Worm (Caenorhabditis elegans): Measurements from ENCODE around the gene F46F5.16.

DNA sequence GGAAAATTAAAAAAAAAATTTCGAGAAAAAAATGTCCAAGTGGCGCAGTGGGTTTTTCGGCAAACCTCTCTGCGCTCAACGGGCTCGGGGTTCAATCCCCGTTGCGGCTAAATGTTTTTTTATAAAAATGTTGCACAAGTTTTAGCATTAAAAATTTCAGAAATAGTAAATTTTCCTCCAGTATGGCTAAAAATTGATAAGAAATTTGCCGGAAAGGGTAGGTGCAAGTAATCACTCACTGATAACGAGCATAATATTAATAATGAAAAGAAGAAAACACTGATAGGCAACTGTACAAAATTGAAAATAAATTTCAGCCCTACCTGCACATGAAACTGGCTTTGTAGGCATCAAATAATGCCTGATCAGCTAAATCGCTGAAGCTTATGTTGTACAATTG, 22.7 kb upstream of the F46F5.16 start:
- TF ChIP-seq irx-1 (tag; optimal IDR thresholded peaks at IDR 0.05) = no peak
- TF ChIP-seq nhr-76 (tag; optimal IDR thresholded peaks at IDR 0.05) = no peak
- no peak for TF ChIP-seq ztf-4 (tag; optimal IDR thresholded peaks at IDR 0.05)
- no peak for TF ChIP-seq fos-1 (tag; optimal IDR thresholded peaks at IDR 0.05)
- TF ChIP-seq unc-86 (tag; optimal IDR thresholded peaks at IDR 0.05) = no peak
- no peak for TF ChIP-seq nhr-28 (tag; optimal IDR thresholded peaks at IDR 0.05)
- no peak for TF ChIP-seq pag-3 (tag; optimal IDR thresholded peaks at IDR 0.05; ENCODE audit: borderline replicate concordance, insufficient read depth)
- TF ChIP-seq blmp-1 (tag; optimal IDR thresholded peaks at IDR 0.05) = no peak
- TF ChIP-seq ceh-82 (tag; optimal IDR thresholded peaks at IDR 0.05) = no peak
- no peak for TF ChIP-seq sox-4 (tag; optimal IDR thresholded peaks at IDR 0.05)
- TF ChIP-seq lsy-2 (tag; optimal IDR thresholded peaks at IDR 0.05) = no peak
- no peak for TF ChIP-seq skn-1 (tag; optimal IDR thresholded peaks at IDR 0.05)
- no peak for TF ChIP-seq unc-62 (GFP tag; optimal IDR thresholded peaks at IDR 0.05)

Measured in whole organism, L1 larva.